Fruit fly (Drosophila melanogaster): ENCODE measurements around the gene CG31274.

The CG31274 gene

DNA sequence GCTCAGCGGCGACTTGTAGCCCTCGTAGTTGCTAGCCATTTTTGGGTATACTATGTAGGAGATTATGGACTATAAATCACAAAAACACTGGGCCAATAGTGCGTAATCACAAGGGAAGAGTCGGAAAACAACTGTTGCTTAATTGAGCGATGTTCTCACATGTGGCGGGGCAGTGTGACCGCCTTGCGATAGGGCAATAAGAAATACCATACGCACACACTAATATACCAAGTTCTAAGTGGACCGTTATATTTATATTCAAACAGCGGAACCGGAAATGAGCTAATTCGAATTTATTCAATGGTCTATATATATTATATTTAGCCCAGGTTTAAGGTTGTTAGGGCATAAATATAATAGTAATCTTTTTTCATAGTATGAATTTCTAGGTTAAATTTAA lies 28.1 kb downstream of the CG31274 start, which contains the start of gene Adsl (continued):
- peak; percentile 84; the same call in 1 of the 2 replicates for TF ChIP-seq CG31441 (GFP tag; IDR thresholded peaks at IDR 0.05)
- TF ChIP-seq sisA (GFP tag; IDR thresholded peaks at IDR 0.05) = no peak
- TF ChIP-seq Xbp1 (GFP tag; optimal IDR thresholded peaks at IDR 0.05) = peak; percentile 57
- TF ChIP-seq D19B (GFP tag; optimal IDR thresholded peaks at IDR 0.05) = peak; percentile 21
- peak; percentile 77 for TF ChIP-seq phol (tag; optimal IDR thresholded peaks at IDR 0.05)
- no peak for TF ChIP-seq CG11398 (GFP tag; optimal IDR thresholded peaks at IDR 0.05)
- peak; percentile 5 for TF ChIP-seq ash1 (GFP tag; optimal IDR thresholded peaks at IDR 0.05)
- peak; percentile 74 for TF ChIP-seq CG17385 (GFP tag; optimal IDR thresholded peaks at IDR 0.05)
- peak; percentile 51 for TF ChIP-seq Oli (tag; optimal IDR thresholded peaks at IDR 0.05)
- no peak for TF ChIP-seq jigr1 (GFP tag; IDR thresholded peaks at IDR 0.05)
- peak; percentile 72 for TF ChIP-seq CG1233 (GFP tag; optimal IDR thresholded peaks at IDR 0.05)
- TF ChIP-seq NC2β (GFP tag; optimal IDR thresholded peaks at IDR 0.05) = peak; percentile 41
- no peak for TF ChIP-seq amos (GFP tag; IDR thresholded peaks at IDR 0.05; ENCODE audit: partially characterized antibody)
- peak; percentile 75 for TF ChIP-seq CG4707 (GFP tag; optimal IDR thresholded peaks at IDR 0.05)
- peak; percentile 30 for TF ChIP-seq CG8281 (tag; optimal IDR thresholded peaks at IDR 0.05)
- TF ChIP-seq nerfin-1 (tag; optimal IDR thresholded peaks at IDR 0.05) = no peak
- TF ChIP-seq CG12744 (GFP tag; optimal IDR thresholded peaks at IDR 0.05) = no peak
- peak; percentile 86 for TF ChIP-seq CG9797 (GFP tag; optimal IDR thresholded peaks at IDR 0.05)
- TF ChIP-seq da (GFP tag; optimal IDR thresholded peaks at IDR 0.05) = peak; percentile 12
- peak; percentile 82 for TF ChIP-seq kah (GFP tag; optimal IDR thresholded peaks at IDR 0.05)
- TF ChIP-seq Max (GFP tag; optimal IDR thresholded peaks at IDR 0.05) = peak; percentile 86
- TF ChIP-seq onecut (GFP tag; IDR thresholded peaks at IDR 0.05) = peak; percentile 61
- peak; percentile 46 for TF ChIP-seq slp2 (GFP tag; optimal IDR thresholded peaks at IDR 0.05)
- no peak for TF ChIP-seq CG16813 (GFP tag; IDR thresholded peaks at IDR 0.05; ENCODE audit: partially characterized antibody)
- peak; percentile 49 for TF ChIP-seq CG5180 (GFP tag; optimal IDR thresholded peaks at IDR 0.05)
- TF ChIP-seq Fer3 (tag; optimal IDR thresholded peaks at IDR 0.05) = no peak
- peak; percentile 32 for TF ChIP-seq Hsf (GFP tag; optimal IDR thresholded peaks at IDR 0.05)
- TF ChIP-seq Mes4 (GFP tag; optimal IDR thresholded peaks at IDR 0.05) = peak; percentile 45
- peak; percentile 29; the same call in 1 of the 3 replicates for TF ChIP-seq knrl (GFP tag; IDR thresholded peaks at IDR 0.05; ENCODE audit: partially characterized antibody)
- TF ChIP-seq ewg (GFP tag; optimal IDR thresholded peaks at IDR 0.05) = peak; percentile 48
- no peak for TF ChIP-seq CG11723 (GFP tag; optimal IDR thresholded peaks at IDR 0.05)
- TF ChIP-seq CG2712 (tag; optimal IDR thresholded peaks at IDR 0.05) = no peak
- peak; percentile 60 for TF ChIP-seq fd102C (GFP tag; optimal IDR thresholded peaks at IDR 0.05)
- TF ChIP-seq CG7987 (GFP tag; optimal IDR thresholded peaks at IDR 0.05) = peak; percentile 87
- no peak for TF ChIP-seq CG14014 (GFP tag; IDR thresholded peaks at IDR 0.05)
- TF ChIP-seq cas (GFP tag; IDR thresholded peaks at IDR 0.05) = no peak
- TF ChIP-seq bigmax (GFP tag; optimal IDR thresholded peaks at IDR 0.05) = peak; percentile 54
- TF ChIP-seq Dll (GFP tag; IDR thresholded peaks at IDR 0.05; ENCODE audit: partially characterized antibody) = 0 out of 4 replicates have a peak, but pooled peaks have one; percentile 49
- peak; percentile 75 for TF ChIP-seq CG33557 (GFP tag; optimal IDR thresholded peaks at IDR 0.05)
- peak; percentile 77 for TF ChIP-seq CG10267 (tag; optimal IDR thresholded peaks at IDR 0.05)
- peak; percentile 57 for TF ChIP-seq BEAF-32 (GFP tag; optimal IDR thresholded peaks at IDR 0.05)
- peak; percentile 72 for TF ChIP-seq CG12391 (tag; optimal IDR thresholded peaks at IDR 0.05)
- peak; percentile 68 for TF ChIP-seq CG10209 (GFP tag; optimal IDR thresholded peaks at IDR 0.05)
- TF ChIP-seq ara (GFP tag; IDR thresholded peaks at IDR 0.05) = peak; percentile 56
- peak; percentile 43 for TF ChIP-seq grn (GFP tag; optimal IDR thresholded peaks at IDR 0.05)
- TF ChIP-seq gce (GFP tag; IDR thresholded peaks at IDR 0.05) = no peak
- no peak for TF ChIP-seq Bdp1 (GFP tag; optimal IDR thresholded peaks at IDR 0.05)
- TF ChIP-seq CG31365 (tag; optimal IDR thresholded peaks at IDR 0.05) = peak; percentile 44
- peak; percentile 72 for TF ChIP-seq CG12659 (GFP tag; optimal IDR thresholded peaks at IDR 0.05)
- TF ChIP-seq NfI (GFP tag; optimal IDR thresholded peaks at IDR 0.05) = peak; percentile 83
